Worm (Caenorhabditis elegans): ENCODE results near the gene pitr-6.
A peak's percentile ranks its signal among the peaks of the same experiment; 100 is the strongest.

Gene pitr-6

DNA sequence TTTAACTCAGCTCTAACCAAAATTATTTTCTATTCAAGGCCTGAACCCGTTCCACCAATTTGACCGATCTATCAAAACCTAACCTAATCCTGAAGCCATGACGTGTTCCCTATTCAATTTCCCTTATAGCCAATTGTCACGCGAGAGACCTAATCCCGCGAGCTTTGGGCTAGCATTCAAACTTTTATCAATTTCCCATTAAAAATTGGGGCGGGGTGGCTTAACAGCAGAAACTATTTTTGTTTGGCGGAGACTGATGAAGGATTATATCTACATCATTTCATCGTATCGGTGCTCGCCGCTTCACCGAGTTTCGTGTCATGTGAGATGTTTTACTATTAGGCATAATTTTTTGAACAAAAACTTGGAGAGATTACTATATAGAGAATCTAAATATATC lies 43.7 kb downstream of the pitr-6 start:
- no peak for TF ChIP-seq syd-9 (tag; optimal IDR thresholded peaks at IDR 0.05)
- no peak for TF ChIP-seq npax-4 (tag; optimal IDR thresholded peaks at IDR 0.05)
- no peak for TF ChIP-seq ceh-18 (tag; optimal IDR thresholded peaks at IDR 0.05)
- TF ChIP-seq zip-5 (tag; optimal IDR thresholded peaks at IDR 0.05), result no peak
- TF ChIP-seq hlh-6 (tag; optimal IDR thresholded peaks at IDR 0.05), result no peak
- TF ChIP-seq elt-4 (tag; optimal IDR thresholded peaks at IDR 0.05), result no peak
- no peak for TF ChIP-seq ceh-48 (tag; optimal IDR thresholded peaks at IDR 0.05)
- no peak for TF ChIP-seq pax-1 (tag; optimal IDR thresholded peaks at IDR 0.05)
- TF ChIP-seq ceh-14 (tag; optimal IDR thresholded peaks at IDR 0.05), result no peak
- TF ChIP-seq hlh-13 (GFP tag; optimal IDR thresholded peaks at IDR 0.05), result no peak
- no peak for TF ChIP-seq sox-4 (tag; optimal IDR thresholded peaks at IDR 0.05)
- TF ChIP-seq lim-6 (tag; optimal IDR thresholded peaks at IDR 0.05), result no peak
- no peak for TF ChIP-seq K02D7.2 (tag; optimal IDR thresholded peaks at IDR 0.05)
- no peak for TF ChIP-seq fax-1 (tag; optimal IDR thresholded peaks at IDR 0.05)
- no peak for TF ChIP-seq che-1 (tag; optimal IDR thresholded peaks at IDR 0.05)
- no peak for TF ChIP-seq tbx-7 (tag; optimal IDR thresholded peaks at IDR 0.05)

DNA sequence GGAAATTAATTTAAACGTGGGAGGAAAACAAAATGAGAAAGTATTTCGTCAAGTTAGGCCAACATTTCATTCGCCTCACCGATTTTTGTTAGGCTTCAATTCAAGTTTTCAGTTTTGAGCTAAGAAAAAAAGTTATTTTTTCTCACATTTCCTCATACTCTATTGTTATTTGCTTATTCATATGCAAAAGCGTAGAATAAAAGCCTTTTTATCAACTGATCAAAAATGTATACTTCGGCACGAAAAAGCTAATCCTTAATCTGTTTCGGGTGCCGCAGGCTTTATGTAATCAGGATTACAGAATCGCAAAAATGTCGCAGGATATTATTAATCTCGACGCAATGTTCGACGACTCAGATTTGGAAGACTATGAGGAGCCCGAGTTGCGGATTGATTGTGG lies 44.8 kb downstream of the pitr-6 start, which contains the start of gene T21B4.15:
T21B4.15 (plus strand) TSS at position 301 of the 400 bp plus-strand sequence.
- no peak for TF ChIP-seq hlh-8 (tag; optimal IDR thresholded peaks at IDR 0.05)
- no peak for TF ChIP-seq ets-4 (tag; optimal IDR thresholded peaks at IDR 0.05)
- no peak for TF ChIP-seq ztf-16 (tag; optimal IDR thresholded peaks at IDR 0.05)
- TF ChIP-seq Y22D7AL.16 (tag; optimal IDR thresholded peaks at IDR 0.05), result no peak
- no peak for TF ChIP-seq tbx-2 (tag; optimal IDR thresholded peaks at IDR 0.05)
- no peak for TF ChIP-seq ref-2 (tag; optimal IDR thresholded peaks at IDR 0.05)

DNA sequence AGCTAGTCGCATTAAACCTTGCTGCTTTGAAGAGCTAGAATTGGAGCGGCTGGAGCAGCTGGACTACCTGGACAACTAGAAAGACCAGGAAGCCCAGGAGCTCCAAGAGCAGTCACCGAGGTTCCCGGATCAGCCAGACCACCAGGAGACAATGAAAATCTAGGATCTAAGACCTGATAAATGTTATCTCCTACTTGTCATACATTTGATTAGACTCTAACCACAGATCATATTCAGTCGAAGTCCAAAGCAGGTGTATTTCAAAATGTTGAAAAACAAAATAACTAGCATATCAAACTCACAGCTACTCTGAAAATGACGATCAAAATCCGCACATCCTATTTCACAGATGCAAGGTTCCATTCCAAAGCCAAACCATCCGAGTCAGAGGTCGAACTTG lies 46.8 kb downstream of the pitr-6 start, which contains the start of gene srz-6:
srz-6 (plus strand) TSS at position 301 of the 400 bp plus-strand sequence.
- TF ChIP-seq rnt-1 (tag; optimal IDR thresholded peaks at IDR 0.05) (no peak), pqm-1 (tag; optimal IDR thresholded peaks at IDR 0.05) (no peak), ceh-22 (tag; optimal IDR thresholded peaks at IDR 0.05) (no peak), lim-6 (tag; optimal IDR thresholded peaks at IDR 0.05) (no peak), pha-2 (tag; optimal IDR thresholded peaks at IDR 0.05) (no peak), che-1 (tag; optimal IDR thresholded peaks at IDR 0.05) (no peak)

DNA sequence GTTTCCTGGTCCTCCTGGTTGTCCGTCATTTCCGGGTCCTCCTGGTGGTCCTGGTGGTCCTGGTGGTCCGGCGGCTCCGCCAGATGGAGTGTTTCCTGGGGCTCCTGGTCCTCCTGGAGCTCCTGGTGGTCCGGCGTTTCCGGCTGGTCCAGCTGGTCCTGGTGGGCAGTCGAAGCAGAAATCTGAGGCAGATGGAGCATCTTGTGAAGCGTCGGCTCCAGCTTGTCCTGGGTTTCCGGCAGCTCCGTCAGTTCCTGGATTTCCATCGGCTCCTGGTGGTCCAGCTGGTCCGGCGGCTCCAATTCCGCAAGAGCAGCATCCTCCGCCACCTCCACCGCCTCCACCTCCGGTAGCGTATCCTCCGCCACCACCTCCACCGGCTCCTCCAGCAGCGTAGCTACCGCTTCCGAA lies 48.9 kb downstream of the pitr-6 start:
- TF ChIP-seq C38D4.7 (GFP tag; optimal IDR thresholded peaks at IDR 0.05), result no peak
- no peak for TF ChIP-seq fkh-10 (GFP tag; optimal IDR thresholded peaks at IDR 0.05)
- TF ChIP-seq pat-9 (tag; optimal IDR thresholded peaks at IDR 0.05), result no peak
- no peak for TF ChIP-seq syd-9 (tag; optimal IDR thresholded peaks at IDR 0.05)
- no peak for TF ChIP-seq sox-2 (GFP tag; IDR thresholded peaks at IDR 0.05)
- TF ChIP-seq unc-3 (GFP tag; conservative IDR thresholded peaks at IDR 0.05), result no peak
- TF ChIP-seq unc-3 (tag; optimal IDR thresholded peaks at IDR 0.05), result no peak

DNA sequence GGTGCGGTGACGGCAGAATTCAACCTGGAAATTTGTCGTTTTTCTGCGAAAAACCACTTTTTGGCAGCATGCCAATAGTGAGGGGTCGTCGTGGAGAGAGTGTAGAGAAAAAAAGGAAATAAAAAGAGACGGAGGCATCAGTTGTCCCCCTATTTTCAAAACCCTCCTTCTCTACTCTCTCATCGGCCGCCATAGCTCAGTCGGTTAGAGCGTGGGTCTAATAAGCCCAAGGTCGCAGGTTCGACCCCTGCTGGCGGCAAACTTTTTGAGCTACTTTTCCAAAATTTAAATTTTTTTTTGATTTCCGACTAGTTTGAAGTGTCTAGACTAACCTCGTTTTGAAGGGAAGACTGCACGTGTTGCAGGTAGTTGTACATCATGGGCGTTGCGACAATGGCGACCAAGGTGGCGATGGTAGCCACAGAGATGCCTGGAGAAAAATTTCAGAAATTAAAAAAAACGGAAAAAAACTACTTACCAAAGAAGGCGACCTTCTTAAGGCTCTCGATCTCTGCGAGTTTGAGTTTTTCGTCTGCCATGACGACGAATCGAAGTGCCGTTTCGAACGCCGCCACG lies 49.5 kb downstream of the pitr-6 start, which contains the start of gene col-85:
col-85 (minus strand) TSS at position 540 of the 576 bp plus-strand sequence.
- peak; percentile 87 for TF ChIP-seq lin-11 (tag; optimal IDR thresholded peaks at IDR 0.05)
- TF ChIP-seq npax-4 (tag; optimal IDR thresholded peaks at IDR 0.05), result peak; percentile 88
- TF ChIP-seq pros-1 (tag; optimal IDR thresholded peaks at IDR 0.05), result no peak
- TF ChIP-seq ets-4 (tag; optimal IDR thresholded peaks at IDR 0.05), result peak; percentile 78
- peak; percentile 90 for TF ChIP-seq ceh-24 (tag; optimal IDR thresholded peaks at IDR 0.05)
- peak; percentile 97 for TF ChIP-seq T23F11.4 (GFP tag; optimal IDR thresholded peaks at IDR 0.05)
- peak; percentile 93 for TF ChIP-seq madf-2 (tag; optimal IDR thresholded peaks at IDR 0.05)
- peak; percentile 92 for TF ChIP-seq ttx-3 (tag; optimal IDR thresholded peaks at IDR 0.05)
- TF ChIP-seq nhr-232 (tag; optimal IDR thresholded peaks at IDR 0.05), result peak; percentile 85
- peak; percentile 98 for TF ChIP-seq gmeb-2 (tag; optimal IDR thresholded peaks at IDR 0.05)
- TF ChIP-seq mec-3 (tag; optimal IDR thresholded peaks at IDR 0.05; ENCODE audit: borderline replicate concordance), result peak; percentile 75
- peak; percentile 87 for TF ChIP-seq C08G9.2 (tag; optimal IDR thresholded peaks at IDR 0.05)
- TF ChIP-seq ceh-45 (GFP tag; IDR thresholded peaks at IDR 0.05), result peak; percentile 96
- peak; percentile 86 for TF ChIP-seq ceh-18 (tag; optimal IDR thresholded peaks at IDR 0.05)
- peak; percentile 84 for TF ChIP-seq unc-42 (tag; optimal IDR thresholded peaks at IDR 0.05)
- TF ChIP-seq pax-1 (tag; optimal IDR thresholded peaks at IDR 0.05), result no peak
- peak; percentile 97 for TF ChIP-seq sox-4 (tag; optimal IDR thresholded peaks at IDR 0.05)
- peak; percentile 86 for TF ChIP-seq ahr-1 (tag; optimal IDR thresholded peaks at IDR 0.05)
- peak; percentile 94 for TF ChIP-seq hlh-13 (GFP tag; optimal IDR thresholded peaks at IDR 0.05)
- TF ChIP-seq ceh-34 (tag; optimal IDR thresholded peaks at IDR 0.05), result peak; percentile 92
- peak; percentile 94 for TF ChIP-seq Y22D7AL.16 (tag; optimal IDR thresholded peaks at IDR 0.05)
